Worm (Caenorhabditis elegans) whole organism, mixed stage, embryonic: Measurements from ENCODE around the gene F23H12.7.

Source experiments
- blmp-1 ChIP-seq: fragments of 150-350 bp; optimal IDR thresholded peaks from 2 replicates; lab custom pipeline; 2014; ENCODE audit warnings: missing biosample characterization, missing genetic modification characterization
- elt-3 ChIP-seq: fragments of 150-350 bp; optimal IDR thresholded peaks from 2 replicates; lab custom pipeline; 2014; ENCODE audit warnings: missing biosample characterization, missing genetic modification characterization
- nhr-76 ChIP-seq: sonication (generic microtip); optimal IDR thresholded peaks from 2 replicates; lab custom pipeline; 2017; ENCODE audit warnings: missing biosample characterization, missing genetic modification characterization
- unc-62 ChIP-seq: fragments of 150-350 bp; optimal IDR thresholded peaks from 2 replicates; lab custom pipeline; 2014; ENCODE audit warnings: missing biosample characterization, missing genetic modification reagents, missing genetic modification characterization
- ztf-11 ChIP-seq: fragments of 150-350 bp; optimal IDR thresholded peaks from 2 replicates; lab custom pipeline; 2014; ENCODE audit warnings: missing biosample characterization, missing genetic modification characterization

DNA sequence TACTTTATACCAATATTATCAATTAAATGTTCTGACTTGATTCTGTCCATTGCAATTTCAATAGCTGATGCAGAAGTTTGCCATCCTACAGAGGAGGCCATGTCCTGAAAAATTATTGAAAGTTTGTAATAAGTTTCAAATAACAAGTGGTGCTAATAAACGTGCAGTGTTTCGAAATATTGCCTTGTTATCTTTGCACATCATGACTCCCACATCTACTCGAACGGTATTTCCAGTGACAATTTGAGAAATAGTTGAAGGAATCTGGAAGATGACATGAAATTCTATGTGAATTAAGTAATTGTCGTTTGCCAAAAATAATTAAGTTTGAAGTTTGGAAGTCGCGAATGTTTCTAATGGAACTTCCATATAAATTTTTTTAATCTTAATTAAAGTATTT lies 2.0 kb upstream of the F23H12.7 start, which contains the start of gene gcy-13:
- TF ChIP-seq ztf-11 (tag; lab: Kevin White, UChicago) (no peak), blmp-1 (no peak), elt-3 (no peak), nhr-76 (tag; lab: Kevin White, UChicago) (no peak), unc-62 (no peak)
